Fruit fly (Drosophila melanogaster) whole organism, prepupa: Measurements from ENCODE around the gene CG9609.

ENCODE experiments used
- CG3032 ChIP-seq: fragments of 200-800 bp; optimal IDR thresholded peaks from 2 replicates; lab custom pipeline; 2019; ENCODE audit warnings: missing biosample characterization, mild to moderate bottlenecking, missing genetic modification characterization, moderate library complexity
- CG34406 ChIP-seq: fragments of 200-800 bp; sonication (Bioruptor generic); optimal IDR thresholded peaks from 3 replicates; lab custom pipeline; 2016; ENCODE audit warnings: missing biosample characterization, missing genetic modification characterization
- acj6 ChIP-seq: fragments of 200-800 bp; sonication (Bioruptor generic); optimal IDR thresholded peaks from 3 replicates; lab custom pipeline; 2016; ENCODE audit warnings: missing biosample characterization, missing genetic modification characterization
- fkh ChIP-seq: fragments of 200-800 bp; sonication (Bioruptor generic); optimal IDR thresholded peaks from 3 replicates; lab custom pipeline; 2017; ENCODE audit warnings: missing biosample characterization, mild to moderate bottlenecking, missing genetic modification characterization, moderate library complexity

DNA sequence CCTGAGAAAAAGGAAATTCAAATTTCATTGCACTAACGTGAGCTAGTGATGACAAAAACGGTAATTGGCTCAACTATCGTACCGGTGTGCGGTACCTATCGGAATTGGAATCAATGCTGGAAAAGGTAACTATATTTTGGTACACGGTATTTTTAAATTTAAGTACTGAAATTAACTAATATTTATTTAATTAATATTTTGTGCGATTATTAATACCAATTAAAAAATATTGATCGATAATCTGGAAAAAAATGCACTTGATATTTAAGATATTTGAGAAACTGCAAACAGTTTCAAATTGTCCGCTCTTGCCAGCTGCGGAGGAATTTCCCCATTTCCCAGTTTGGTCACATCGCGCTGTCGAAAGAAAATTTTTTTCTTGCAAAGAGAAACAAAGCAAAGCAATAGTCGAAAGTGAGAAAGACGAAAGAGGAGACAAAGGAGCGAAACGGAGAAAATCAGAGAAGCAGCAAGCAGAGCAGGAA lies 650 bp upstream of the CG9609 start:
- TF ChIP-seq CG34406 (GFP tag; lab: Kevin White, UChicago) (no peak), CG3032 (tag; lab: Kevin White, UChicago) (no peak), acj6 (GFP tag; lab: Kevin White, UChicago) (peak; percentile 39), fkh (GFP tag; lab: Kevin White, UChicago) (no peak)
